Worm (Caenorhabditis elegans) whole organism, early embryonic: ENCODE data around the gene F25E5.2.

Source experiments
- B0310.2 ChIP-seq: sonication (generic microtip); optimal IDR thresholded peaks from 2 replicates; lab custom pipeline; 2016; ENCODE audit warnings: mild to moderate bottlenecking, missing genetic modification characterization, missing compliant biosample characterization
- F13C5.2 ChIP-seq: sonication (generic microtip); optimal IDR thresholded peaks from 2 replicates; lab custom pipeline; 2017; ENCODE audit warnings: mild to moderate bottlenecking, missing genetic modification characterization, inconsistent platforms, missing compliant biosample characterization
- aly-1 ChIP-seq: sonication (generic microtip); optimal IDR thresholded peaks from 2 replicates; lab custom pipeline; 2016; ENCODE audit warnings: missing genetic modification characterization, missing compliant biosample characterization
- ama-1 ChIP-seq: fragments of 150-350 bp; optimal IDR thresholded peaks from 2 replicates; lab custom pipeline; 2014
- ceh-36 ChIP-seq: sonication (generic microtip); optimal IDR thresholded peaks from 2 replicates; lab custom pipeline; 2016; ENCODE audit warnings: missing genetic modification characterization, inconsistent platforms, missing compliant biosample characterization
- ets-7 ChIP-seq: sonication (generic microtip); optimal IDR thresholded peaks from 2 replicates; lab custom pipeline; 2016; ENCODE audit warnings: missing genotype, missing genetic modification characterization, missing compliant biosample characterization
- flt-1 ChIP-seq: fragments of 200-800 bp; sonication (Bioruptor generic); IDR thresholded peaks from 2 replicates; pipeline ENCODE4 v1.3.6; 2022; ENCODE audit warnings: missing genetic modification characterization, missing compliant biosample characterization
- hmbx-1 ChIP-seq: sonication (generic microtip); optimal IDR thresholded peaks from 2 replicates; lab custom pipeline; 2016; ENCODE audit warnings: mild to moderate bottlenecking, missing genetic modification characterization, missing compliant biosample characterization
- hmg-4 ChIP-seq: fragments of 200-800 bp; sonication (Bioruptor generic); optimal IDR thresholded peaks from 2 replicates; lab custom pipeline; 2018; ENCODE audit warnings: mild to moderate bottlenecking, missing genetic modification characterization, missing compliant biosample characterization
- pes-1 ChIP-seq: fragments of 200-800 bp; sonication (Bioruptor generic); IDR thresholded peaks from 2 replicates; pipeline ENCODE4 v1.3.6; 2022; ENCODE audit warnings: missing genetic modification reagents, missing genetic modification characterization, missing compliant biosample characterization
- scrt-1 ChIP-seq: fragments of 200-800 bp; sonication (Bioruptor generic); IDR thresholded peaks from 2 replicates; pipeline ENCODE4 v1.3.6; 2022; ENCODE audit warnings: missing genetic modification characterization, missing compliant biosample characterization
- sea-1 ChIP-seq: fragments of 200-800 bp; sonication (Bioruptor generic); conservative IDR thresholded peaks from 2 replicates; pipeline ENCODE4 v1.3.6; 2022; ENCODE audit warnings: missing genetic modification characterization, missing compliant biosample characterization
- tbx-37 ChIP-seq: fragments of 200-800 bp; sonication (Bioruptor generic); conservative IDR thresholded peaks from 2 replicates; pipeline ENCODE4 v1.3.6; 2022; ENCODE audit warnings: missing genetic modification reagents, missing genetic modification characterization, missing compliant biosample characterization

- no peak for TF ChIP-seq hmbx-1 (tag; lab: Kevin White, UChicago)
- no peak for TF ChIP-seq sea-1 (GFP tag; lab: Robert Waterston, UW)
- no peak for TF ChIP-seq ets-7 (tag; lab: Kevin White, UChicago)
- no peak for TF ChIP-seq ama-1 (lab: Kevin White, UChicago)
- TF ChIP-seq ceh-36 (tag; lab: Kevin White, UChicago) = no peak
- TF ChIP-seq aly-1 = no peak
- TF ChIP-seq flt-1 (GFP tag; lab: Robert Waterston, UW) = no peak
- no peak for TF ChIP-seq B0310.2 (tag; lab: Kevin White, UChicago)
- no peak for TF ChIP-seq F13C5.2
- TF ChIP-seq hmg-4 (GFP tag; lab: Kevin White, UChicago) = no peak
- no peak for TF ChIP-seq scrt-1 (GFP tag; lab: Robert Waterston, UW)
- no peak for TF ChIP-seq tbx-37 (GFP tag; lab: Robert Waterston, UW)
- TF ChIP-seq pes-1 (GFP tag; lab: Robert Waterston, UW) = no peak
These were observed 45.5 kb upstream of the F25E5.2 start, which contains the start of gene R13D7.2 for ce11 chrV:7409599-7409998.
